Worm (Caenorhabditis elegans): ENCODE results near the gene chil-19.

DNA sequence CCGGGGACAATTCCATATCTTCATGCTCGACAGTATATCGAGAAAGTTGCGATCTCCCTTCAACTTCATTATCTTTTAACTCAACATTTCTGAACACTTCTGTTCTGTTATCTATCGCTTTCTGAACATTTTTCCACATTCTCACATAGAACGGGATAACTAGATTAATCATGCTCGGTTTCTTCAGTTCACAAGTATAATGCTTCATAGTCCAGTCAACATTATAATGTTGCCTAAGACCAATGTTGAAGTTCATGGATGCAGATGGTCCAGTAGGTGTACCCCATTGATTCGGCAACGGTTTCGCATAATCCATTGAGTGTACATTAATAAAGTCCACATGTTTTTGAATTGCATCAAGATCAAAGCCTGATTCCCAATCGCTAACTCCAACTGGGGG is 15.4 kb downstream of the chil-19 start:
- TF ChIP-seq rnt-1 (tag; optimal IDR thresholded peaks at IDR 0.05) (no peak), fos-1 (tag; optimal IDR thresholded peaks at IDR 0.05) (no peak)
